Fruit fly (Drosophila melanogaster): Measurements from ENCODE around the gene Or83c.

- TF ChIP-seq Sin3A (optimal IDR thresholded peaks at IDR 0.05) (no peak), h (optimal IDR thresholded peaks at IDR 0.05) (no peak), psq (optimal IDR thresholded peaks at IDR 0.05) (no peak), Myc (optimal IDR thresholded peaks at IDR 0.05) (no peak)
These were observed 29.3 kb upstream of the Or83c start for dm6 chr3R:6107353-6107752.
